ENCODE assay signal across 1 fruit fly cellular context in genomic region chrX:2270557-2270930, dm6.
A peak's percentile ranks its signal among the peaks of the same experiment; 100 is the strongest.
TF ChIP-seq lines count a peak whose summit lies in the region.

Gene CG2924 (minus strand): TSS chrX:2270761.

TF ChIP-seq in whole organism, embryonic, 481 proteins besides CTCF, POLR2A, EP300 and RAD21 (continued from another document and continues in another):
- TF ChIP-seq Fer3 (tag; optimal IDR thresholded peaks at IDR 0.05; lab: Kevin White, UChicago) (no peak), jing (GFP tag; optimal IDR thresholded peaks at IDR 0.05; lab: Kevin White, UChicago) (no peak), Bteb2 (GFP tag; optimal IDR thresholded peaks at IDR 0.05; lab: Kevin White, UChicago) (peak; percentile 50), slou (GFP tag; optimal IDR thresholded peaks at IDR 0.05; lab: Kevin White, UChicago) (peak; percentile 24), twi (tag; optimal IDR thresholded peaks at IDR 0.05; lab: Kevin White, UChicago) (no peak), CG4820 (GFP tag; optimal IDR thresholded peaks at IDR 0.05; lab: Kevin White, UChicago) (no peak), CG7271 (tag; optimal IDR thresholded peaks at IDR 0.05; lab: Kevin White, UChicago) (no peak), CG30431 (GFP tag; optimal IDR thresholded peaks at IDR 0.05; lab: Kevin White, UChicago) (no peak), pzg (GFP tag; optimal IDR thresholded peaks at IDR 0.05; lab: Kevin White, UChicago) (peak; percentile 100), mirr (GFP tag; optimal IDR thresholded peaks at IDR 0.05; lab: Kevin White, UChicago) (peak; percentile 71), gcm2 (GFP tag; optimal IDR thresholded peaks at IDR 0.05; lab: Kevin White, UChicago) (no peak), sens-2 (GFP tag; IDR thresholded peaks at IDR 0.05; lab: Robert Waterston, UW) (no peak), tgo (GFP tag; IDR thresholded peaks at IDR 0.05; lab: Robert Waterston, UW) (peak; percentile 36; the same call in 1 of the 3 replicates), H15 (GFP tag; IDR thresholded peaks at IDR 0.05; lab: Robert Waterston, UW) (no peak; the same call in 2 of the 3 replicates), CG10654 (GFP tag; optimal IDR thresholded peaks at IDR 0.05; lab: Kevin White, UChicago) (peak; percentile 29), pita (GFP tag; optimal IDR thresholded peaks at IDR 0.05; lab: Kevin White, UChicago) (peak; percentile 97), CG14710 (tag; optimal IDR thresholded peaks at IDR 0.05; lab: Kevin White, UChicago) (peak; percentile 80), vfl (GFP tag; optimal IDR thresholded peaks at IDR 0.05; lab: Kevin White, UChicago) (peak; percentile 73), CG17802 (tag; optimal IDR thresholded peaks at IDR 0.05; lab: Kevin White, UChicago) (peak; percentile 20), mam (GFP tag; optimal IDR thresholded peaks at IDR 0.05; lab: Kevin White, UChicago) (peak; percentile 86), CG6683 (GFP tag; optimal IDR thresholded peaks at IDR 0.05; lab: Kevin White, UChicago) (peak; percentile 15), chm (GFP tag; IDR thresholded peaks at IDR 0.05; lab: Robert Waterston, UW) (peak; percentile 64), tll (GFP tag; optimal IDR thresholded peaks at IDR 0.05; lab: Kevin White, UChicago) (no peak), grau (tag; optimal IDR thresholded peaks at IDR 0.05; lab: Kevin White, UChicago) (peak; percentile 51), CG5953 (GFP tag; IDR thresholded peaks at IDR 0.05; lab: Robert Waterston, UW) (no peak), tx (GFP tag; optimal IDR thresholded peaks at IDR 0.05; lab: Kevin White, UChicago) (peak; percentile 28), lab (GFP tag; optimal IDR thresholded peaks at IDR 0.05; lab: Kevin White, UChicago) (peak; percentile 68), HmgD (GFP tag; optimal IDR thresholded peaks at IDR 0.05; lab: Kevin White, UChicago) (peak; percentile 89), psq (GFP tag; optimal IDR thresholded peaks at IDR 0.05; lab: Kevin White, UChicago) (no peak), wdn (GFP tag; IDR thresholded peaks at IDR 0.05; lab: Robert Waterston, UW) (peak; percentile 62; the same call in 1 of the 2 replicates), CG34422 (GFP tag; IDR thresholded peaks at IDR 0.05; lab: Robert Waterston, UW) (peak; percentile 73), CG2120 (GFP tag; optimal IDR thresholded peaks at IDR 0.05; lab: Kevin White, UChicago) (peak; percentile 84), sim (GFP tag; IDR thresholded peaks at IDR 0.05; lab: Robert Waterston, UW) (no peak), CG9932 (GFP tag; IDR thresholded peaks at IDR 0.05; lab: Robert Waterston, UW) (peak; percentile 95), CG12769 (tag; optimal IDR thresholded peaks at IDR 0.05; lab: Kevin White, UChicago) (peak; percentile 73), usp (GFP tag; optimal IDR thresholded peaks at IDR 0.05; lab: Kevin White, UChicago) (no peak), run (tag; optimal IDR thresholded peaks at IDR 0.05; lab: Kevin White, UChicago) (peak; percentile 9), CG13296 (GFP tag; optimal IDR thresholded peaks at IDR 0.05; lab: Kevin White, UChicago) (peak; percentile 36), schlank (tag; optimal IDR thresholded peaks at IDR 0.05; lab: Kevin White, UChicago) (no peak), PHDP (tag; optimal IDR thresholded peaks at IDR 0.05; lab: Kevin White, UChicago) (peak; percentile 35), sens (GFP tag; lab: Kevin White, UChicago) (peak; percentile 84), Dll (GFP tag; IDR thresholded peaks at IDR 0.05; lab: Robert Waterston, UW; ENCODE audit: partially characterized antibody) (peak; percentile 99), disco-r (GFP tag; optimal IDR thresholded peaks at IDR 0.05; lab: Kevin White, UChicago) (peak; percentile 47), Optix (GFP tag; IDR thresholded peaks at IDR 0.05; lab: Robert Waterston, UW) (no peak), CG13624 (GFP tag; optimal IDR thresholded peaks at IDR 0.05; lab: Kevin White, UChicago) (peak; percentile 87), C15 (GFP tag; IDR thresholded peaks at IDR 0.05; lab: Robert Waterston, UW) (no peak), hbn (GFP tag; IDR thresholded peaks at IDR 0.05; lab: Robert Waterston, UW; ENCODE audit: partially characterized antibody) (peak; percentile 100), Drgx (GFP tag; IDR thresholded peaks at IDR 0.05; lab: Robert Waterston, UW) (no peak), sima (GFP tag; optimal IDR thresholded peaks at IDR 0.05; lab: Kevin White, UChicago) (no peak), B-H1 (GFP tag; IDR thresholded peaks at IDR 0.05; lab: Robert Waterston, UW) (no peak), slbo (GFP tag; IDR thresholded peaks at IDR 0.05; lab: Robert Waterston, UW) (peak; percentile 89), CG18476 (GFP tag; optimal IDR thresholded peaks at IDR 0.05; lab: Kevin White, UChicago) (no peak), scrt (GFP tag; optimal IDR thresholded peaks at IDR 0.05; lab: Kevin White, UChicago) (no peak), ab (GFP tag; optimal IDR thresholded peaks at IDR 0.05; lab: Kevin White, UChicago) (peak; percentile 56), HmgZ (tag; optimal IDR thresholded peaks at IDR 0.05; lab: Kevin White, UChicago) (peak; percentile 93), CG7372 (GFP tag; IDR thresholded peaks at IDR 0.05; lab: Robert Waterston, UW) (no peak), ap (GFP tag; IDR thresholded peaks at IDR 0.05; lab: Robert Waterston, UW) (no peak), Sry-δ (GFP tag; optimal IDR thresholded peaks at IDR 0.05; lab: Kevin White, UChicago) (peak; percentile 100), bsh (GFP tag; optimal IDR thresholded peaks at IDR 0.05; lab: Kevin White, UChicago) (no peak), Sry-β (GFP tag; optimal IDR thresholded peaks at IDR 0.05; lab: Kevin White, UChicago) (no peak), vnd (GFP tag; IDR thresholded peaks at IDR 0.05; lab: Robert Waterston, UW; ENCODE audit: partially characterized antibody) (peak; percentile 98), CG43689 (GFP tag; IDR thresholded peaks at IDR 0.05; lab: Robert Waterston, UW) (no peak), CG32767 (GFP tag; IDR thresholded peaks at IDR 0.05; lab: Robert Waterston, UW) (peak; percentile 53; the same call in 1 of the 2 replicates), H2.0 (GFP tag; IDR thresholded peaks at IDR 0.05; lab: Robert Waterston, UW) (no peak), gcm (GFP tag; optimal IDR thresholded peaks at IDR 0.05; lab: Kevin White, UChicago) (peak; percentile 20), Stat92E (GFP tag; optimal IDR thresholded peaks at IDR 0.05; lab: Kevin White, UChicago) (peak in 1 of 3 experiments; percentile 4), ERR (GFP tag; optimal IDR thresholded peaks at IDR 0.05; lab: Kevin White, UChicago) (peak; percentile 66), dm (GFP tag; optimal IDR thresholded peaks at IDR 0.05; lab: Kevin White, UChicago) (peak; percentile 59), CG15011 (GFP tag; optimal IDR thresholded peaks at IDR 0.05; lab: Kevin White, UChicago) (no peak), Abd-B (GFP tag; optimal IDR thresholded peaks at IDR 0.05; lab: Kevin White, UChicago) (no peak), HLH4C (GFP tag; IDR thresholded peaks at IDR 0.05; lab: Robert Waterston, UW; ENCODE audit: partially characterized antibody) (peak; percentile 99), CG2116 (GFP tag; optimal IDR thresholded peaks at IDR 0.05; lab: Kevin White, UChicago) (peak; percentile 87), tio (GFP tag; optimal IDR thresholded peaks at IDR 0.05; lab: Kevin White, UChicago) (no peak), CG15269 (tag; optimal IDR thresholded peaks at IDR 0.05; lab: Kevin White, UChicago) (peak; percentile 8), D19A (tag; optimal IDR thresholded peaks at IDR 0.05; lab: Kevin White, UChicago) (peak; percentile 26), CG31365 (tag; optimal IDR thresholded peaks at IDR 0.05; lab: Kevin White, UChicago) (no peak), CG17359 (tag; optimal IDR thresholded peaks at IDR 0.05; lab: Kevin White, UChicago) (no peak), CG11247 (GFP tag; IDR thresholded peaks at IDR 0.05; lab: Robert Waterston, UW) (peak; percentile 59; the same call in 1 of the 2 replicates), MESR4 (GFP tag; optimal IDR thresholded peaks at IDR 0.05; lab: Kevin White, UChicago) (peak; percentile 62), shn (GFP tag; optimal IDR thresholded peaks at IDR 0.05; lab: Kevin White, UChicago) (peak; percentile 45), fd96Cb (tag; optimal IDR thresholded peaks at IDR 0.05; lab: Kevin White, UChicago) (no peak), CG42726 (GFP tag; IDR thresholded peaks at IDR 0.05; lab: Robert Waterston, UW; ENCODE audit: partially characterized antibody) (peak; percentile 100), Doc2 (GFP tag; IDR thresholded peaks at IDR 0.05; lab: Robert Waterston, UW) (no peak), CG4328 (GFP tag; optimal IDR thresholded peaks at IDR 0.05; lab: Kevin White, UChicago) (no peak), Usf (GFP tag; optimal IDR thresholded peaks at IDR 0.05; lab: Kevin White, UChicago) (no peak), hkb (optimal IDR thresholded peaks at IDR 0.05; lab: Kevin White, UChicago) (no peak), hkb (GFP tag; IDR thresholded peaks at IDR 0.05; lab: Robert Waterston, UW) (no peak), Side (GFP tag; optimal IDR thresholded peaks at IDR 0.05; lab: Kevin White, UChicago) (peak; percentile 68), sob (GFP tag; IDR thresholded peaks at IDR 0.05; lab: Robert Waterston, UW) (peak; percentile 81), lola (GFP tag; optimal IDR thresholded peaks at IDR 0.05; lab: Kevin White, UChicago) (no peak), gfzf (GFP tag; optimal IDR thresholded peaks at IDR 0.05; lab: Kevin White, UChicago) (peak; percentile 67), CG12236 (GFP tag; optimal IDR thresholded peaks at IDR 0.05; lab: Kevin White, UChicago) (no peak), CG11093 (GFP tag; IDR thresholded peaks at IDR 0.05; lab: Robert Waterston, UW) (no peak), sqz (GFP tag; optimal IDR thresholded peaks at IDR 0.05; lab: Kevin White, UChicago) (peak; percentile 42), cato (GFP tag; optimal IDR thresholded peaks at IDR 0.05; lab: Kevin White, UChicago; ENCODE audit: borderline replicate concordance) (no peak), Mad (GFP tag; optimal IDR thresholded peaks at IDR 0.05; lab: Kevin White, UChicago) (peak; percentile 52), Dek (tag; optimal IDR thresholded peaks at IDR 0.05; lab: Kevin White, UChicago) (peak; percentile 61), BtbVII (GFP tag; optimal IDR thresholded peaks at IDR 0.05; lab: Kevin White, UChicago) (no peak), CG30020 (tag; optimal IDR thresholded peaks at IDR 0.05; lab: Kevin White, UChicago) (peak; percentile 23), Pdp1 (GFP tag; optimal IDR thresholded peaks at IDR 0.05; lab: Kevin White, UChicago) (peak; percentile 53 to 87), CG14667 (GFP tag; IDR thresholded peaks at IDR 0.05; lab: Robert Waterston, UW) (no peak), zfh1 (GFP tag; IDR thresholded peaks at IDR 0.05; lab: Robert Waterston, UW) (peak; percentile 72; the same call in 2 of the 3 replicates), CG17385 (GFP tag; optimal IDR thresholded peaks at IDR 0.05; lab: Kevin White, UChicago) (no peak), Opbp (GFP tag; IDR thresholded peaks at IDR 0.05; lab: Robert Waterston, UW; ENCODE audit: partially characterized antibody) (peak; percentile 100), dmrt99B (tag; optimal IDR thresholded peaks at IDR 0.05; lab: Kevin White, UChicago) (no peak), CG12299 (tag; optimal IDR thresholded peaks at IDR 0.05; lab: Kevin White, UChicago) (peak; percentile 43), Hmx (GFP tag; optimal IDR thresholded peaks at IDR 0.05; lab: Kevin White, UChicago) (no peak), gro (GFP tag; optimal IDR thresholded peaks at IDR 0.05; lab: Kevin White, UChicago) (peak; percentile 89), CoRest (tag; optimal IDR thresholded peaks at IDR 0.05; lab: Kevin White, UChicago) (peak; percentile 39), chinmo (GFP tag; IDR thresholded peaks at IDR 0.05; lab: Robert Waterston, UW; ENCODE audit: partially characterized antibody) (peak; percentile 100), CG7745 (tag; optimal IDR thresholded peaks at IDR 0.05; lab: Kevin White, UChicago) (no peak), CG7556 (GFP tag; optimal IDR thresholded peaks at IDR 0.05; lab: Kevin White, UChicago) (no peak), fd64A (GFP tag; optimal IDR thresholded peaks at IDR 0.05; lab: Kevin White, UChicago) (no peak), kay (GFP tag; optimal IDR thresholded peaks at IDR 0.05; lab: Kevin White, UChicago) (peak; percentile 68), lmd (GFP tag; IDR thresholded peaks at IDR 0.05; lab: Robert Waterston, UW) (peak; percentile 53; the same call in 1 of the 2 replicates), Blimp-1 (GFP tag; optimal IDR thresholded peaks at IDR 0.05; lab: Kevin White, UChicago) (peak; percentile 24), CG10209 (GFP tag; optimal IDR thresholded peaks at IDR 0.05; lab: Kevin White, UChicago) (peak; percentile 23), CG4360 (GFP tag; IDR thresholded peaks at IDR 0.05; lab: Robert Waterston, UW) (peak; percentile 56), Dfd (GFP tag; optimal IDR thresholded peaks at IDR 0.05; lab: Kevin White, UChicago) (no peak), wek (GFP tag; optimal IDR thresholded peaks at IDR 0.05; lab: Kevin White, UChicago) (peak; percentile 48), CG16863 (GFP tag; optimal IDR thresholded peaks at IDR 0.05; lab: Kevin White, UChicago) (peak; percentile 43), caup (GFP tag; optimal IDR thresholded peaks at IDR 0.05; lab: Kevin White, UChicago; ENCODE audit: severe bottlenecking) (peak; percentile 34), dimm (GFP tag; IDR thresholded peaks at IDR 0.05; lab: Robert Waterston, UW) (no peak), CG12155 (GFP tag; optimal IDR thresholded peaks at IDR 0.05; lab: Kevin White, UChicago) (peak; percentile 73), Dp (GFP tag; optimal IDR thresholded peaks at IDR 0.05; lab: Kevin White, UChicago) (peak; percentile 93), Oli (tag; optimal IDR thresholded peaks at IDR 0.05; lab: Kevin White, UChicago) (no peak), CG13894 (tag; optimal IDR thresholded peaks at IDR 0.05; lab: Kevin White, UChicago) (peak; percentile 83), Dad (GFP tag; optimal IDR thresholded peaks at IDR 0.05; lab: Kevin White, UChicago) (peak; percentile 67), nom (GFP tag; optimal IDR thresholded peaks at IDR 0.05; lab: Kevin White, UChicago) (no peak), CG31441 (GFP tag; IDR thresholded peaks at IDR 0.05; lab: Robert Waterston, UW) (no peak), CG4730 (GFP tag; IDR thresholded peaks at IDR 0.05; lab: Robert Waterston, UW) (no peak), CG8478 (optimal IDR thresholded peaks at IDR 0.05; lab: Kevin White, UChicago) (no peak), gce (GFP tag; IDR thresholded peaks at IDR 0.05; lab: Robert Waterston, UW) (no peak), CG7839 (tag; optimal IDR thresholded peaks at IDR 0.05; lab: Kevin White, UChicago) (peak; percentile 16)
